Fruit fly (Drosophila melanogaster): ENCODE measurements around the gene Mipp1.

Gene Mipp1

dm6 chr3L:16542998-16543624 is 30.0 kb downstream of the Mipp1 start, which contains the start of gene CG43373 (continued):
- no peak for TF ChIP-seq Opbp (GFP tag; IDR thresholded peaks at IDR 0.05; ENCODE audit: partially characterized antibody)
- no peak for TF ChIP-seq HLH4C (GFP tag; IDR thresholded peaks at IDR 0.05; ENCODE audit: partially characterized antibody)
- peak; percentile 100 for TF ChIP-seq CG15601 (tag; optimal IDR thresholded peaks at IDR 0.05)
- no peak for TF ChIP-seq repo (GFP tag; optimal IDR thresholded peaks at IDR 0.05)
- no peak for TF ChIP-seq Vsx1 (GFP tag; optimal IDR thresholded peaks at IDR 0.05)
- TF ChIP-seq CG1024 (GFP tag; IDR thresholded peaks at IDR 0.05), result no peak
- no peak for TF ChIP-seq Xrp1 (GFP tag; IDR thresholded peaks at IDR 0.05)
- TF ChIP-seq vvl (GFP tag; IDR thresholded peaks at IDR 0.05), result no peak
- no peak for TF ChIP-seq CG10979 (tag; optimal IDR thresholded peaks at IDR 0.05)
- TF ChIP-seq btn (GFP tag; optimal IDR thresholded peaks at IDR 0.05), result no peak
- TF ChIP-seq CG9817 (tag; optimal IDR thresholded peaks at IDR 0.05), result no peak
- no peak for TF ChIP-seq CG17186 (GFP tag; optimal IDR thresholded peaks at IDR 0.05)
- no peak for TF ChIP-seq CG9876 (GFP tag; optimal IDR thresholded peaks at IDR 0.05)
- TF ChIP-seq sob (GFP tag; IDR thresholded peaks at IDR 0.05), result no peak
- no peak for TF ChIP-seq caup (GFP tag; optimal IDR thresholded peaks at IDR 0.05; ENCODE audit: severe bottlenecking)
- TF ChIP-seq disco-r (GFP tag; optimal IDR thresholded peaks at IDR 0.05), result no peak
- TF ChIP-seq her (GFP tag; optimal IDR thresholded peaks at IDR 0.05), result no peak
- 0 out of 2 replicates have a peak, but pooled peaks have one; percentile 20 for TF ChIP-seq crol (GFP tag; IDR thresholded peaks at IDR 0.05)
- no peak for TF ChIP-seq CG8281 (tag; optimal IDR thresholded peaks at IDR 0.05)
- no peak for TF ChIP-seq CG6654 (GFP tag; optimal IDR thresholded peaks at IDR 0.05)
- TF ChIP-seq CG18599 (GFP tag; optimal IDR thresholded peaks at IDR 0.05), result peak; percentile 54
- no peak for TF ChIP-seq sr (GFP tag; IDR thresholded peaks at IDR 0.05)
- TF ChIP-seq Bgb (GFP tag; IDR thresholded peaks at IDR 0.05; ENCODE audit: partially characterized antibody), result no peak
- no peak for TF ChIP-seq run (tag; optimal IDR thresholded peaks at IDR 0.05)
- TF ChIP-seq ci (GFP tag; IDR thresholded peaks at IDR 0.05), result peak; percentile 31; the same call in 1 of the 3 replicates
- TF ChIP-seq ranshi (GFP tag; IDR thresholded peaks at IDR 0.05), result no peak
- no peak for TF ChIP-seq Dfd (GFP tag; optimal IDR thresholded peaks at IDR 0.05)
- no peak for TF ChIP-seq CG4820 (GFP tag; optimal IDR thresholded peaks at IDR 0.05)
- TF ChIP-seq gsb (GFP tag; IDR thresholded peaks at IDR 0.05), result no peak
- TF ChIP-seq Sry-β (GFP tag; optimal IDR thresholded peaks at IDR 0.05), result no peak
- TF ChIP-seq az2 (GFP tag; optimal IDR thresholded peaks at IDR 0.05), result no peak
- no peak for TF ChIP-seq CG8290 (GFP tag; optimal IDR thresholded peaks at IDR 0.05)
- TF ChIP-seq CG8290 (tag; optimal IDR thresholded peaks at IDR 0.05), result peak in 1 of 2 experiments; percentile 12
- peak; percentile 71 for TF ChIP-seq Jarid2 (GFP tag; optimal IDR thresholded peaks at IDR 0.05)
- TF ChIP-seq Antp (GFP tag; optimal IDR thresholded peaks at IDR 0.05), result no peak
- TF ChIP-seq Bdp1 (GFP tag; optimal IDR thresholded peaks at IDR 0.05), result no peak
- no peak for TF ChIP-seq CG42726 (GFP tag; IDR thresholded peaks at IDR 0.05; ENCODE audit: partially characterized antibody)
- peak; percentile 16 for TF ChIP-seq mirr (GFP tag; optimal IDR thresholded peaks at IDR 0.05)
- no peak for TF ChIP-seq sisA (GFP tag; IDR thresholded peaks at IDR 0.05)
- no peak for TF ChIP-seq Max (GFP tag; optimal IDR thresholded peaks at IDR 0.05)
- no peak for TF ChIP-seq mam (GFP tag; optimal IDR thresholded peaks at IDR 0.05)
- no peak for TF ChIP-seq CG10565 (GFP tag; optimal IDR thresholded peaks at IDR 0.05)
- TF ChIP-seq kah (GFP tag; optimal IDR thresholded peaks at IDR 0.05), result peak; percentile 27
- no peak for TF ChIP-seq al (GFP tag; IDR thresholded peaks at IDR 0.05)
- no peak for TF ChIP-seq ssp (GFP tag; IDR thresholded peaks at IDR 0.05)
- TF ChIP-seq oc (tag; optimal IDR thresholded peaks at IDR 0.05), result peak; percentile 8
- TF ChIP-seq fd64A (GFP tag; optimal IDR thresholded peaks at IDR 0.05), result no peak
- TF ChIP-seq org-1 (GFP tag; optimal IDR thresholded peaks at IDR 0.05), result no peak
- no peak for TF ChIP-seq Myb (GFP tag; optimal IDR thresholded peaks at IDR 0.05)
- peak; percentile 41 for TF ChIP-seq sens (GFP tag)
- no peak for TF ChIP-seq Neu2 (GFP tag; optimal IDR thresholded peaks at IDR 0.05; ENCODE audit: borderline replicate concordance)
